Worm (Caenorhabditis elegans): ENCODE data around the gene lpd-7.

lpd-7 gene

DNA sequence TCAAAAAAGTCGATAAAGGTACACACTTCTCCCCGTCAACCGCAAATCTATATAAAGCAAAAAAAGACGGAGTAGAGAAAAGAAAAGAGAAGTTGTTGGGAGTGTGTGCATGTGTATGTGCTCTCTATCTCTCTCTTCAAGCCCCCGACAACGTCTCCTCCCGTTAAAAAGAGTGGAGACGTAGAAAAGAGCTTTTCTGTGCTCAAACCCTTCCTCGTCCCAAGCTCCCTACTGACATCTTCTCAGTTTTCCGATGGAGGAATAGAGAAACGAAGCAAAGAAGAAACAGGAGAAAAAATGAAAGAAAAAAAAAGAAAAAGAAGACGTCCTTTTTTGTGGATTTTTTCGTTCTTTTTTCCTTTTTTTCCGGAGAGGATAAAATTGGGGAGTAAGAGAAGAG, 7.4 kb downstream of the lpd-7 start:
- TF ChIP-seq F10B5.3 (tag; optimal IDR thresholded peaks at IDR 0.05), result no peak
- TF ChIP-seq lsy-2 (tag; optimal IDR thresholded peaks at IDR 0.05), result peak; percentile 26 to 66
- TF ChIP-seq aha-1 (tag), result peak; percentile 97
- TF ChIP-seq hlh-30 (tag; optimal IDR thresholded peaks at IDR 0.05; ENCODE audit: insufficient read depth), result peak; percentile 8
- TF ChIP-seq T20F7.1 (GFP tag; optimal IDR thresholded peaks at IDR 0.05), result no peak
- no peak for TF ChIP-seq dmd-6 (GFP tag; IDR thresholded peaks at IDR 0.05)
- no peak for TF ChIP-seq gei-8 (GFP tag; optimal IDR thresholded peaks at IDR 0.05)
- TF ChIP-seq mdt-29 (GFP tag; IDR thresholded peaks at IDR 0.05), result no peak
- TF ChIP-seq aly-2 (tag; optimal IDR thresholded peaks at IDR 0.05), result no peak
- TF ChIP-seq mdl-1 (tag; optimal IDR thresholded peaks at IDR 0.05), result peak in 1 of 2 experiments; percentile 3
- no peak for TF ChIP-seq spr-3 (GFP tag; optimal IDR thresholded peaks at IDR 0.05)
- no peak for TF ChIP-seq saeg-2 (GFP tag; IDR thresholded peaks at IDR 0.05)
- no peak for TF ChIP-seq egl-27 (tag; optimal IDR thresholded peaks at IDR 0.05)
- no peak for TF ChIP-seq F49E8.2 (tag; optimal IDR thresholded peaks at IDR 0.05; ENCODE audit: borderline replicate concordance)
- TF ChIP-seq duxl-1 (tag; optimal IDR thresholded peaks at IDR 0.05; ENCODE audit: poor library complexity), result no peak
- TF ChIP-seq dmd-9 (GFP tag; IDR thresholded peaks at IDR 0.05), result no peak
- TF ChIP-seq lir-3 (tag; optimal IDR thresholded peaks at IDR 0.05), result no peak
- TF ChIP-seq daf-12 (tag; optimal IDR thresholded peaks at IDR 0.05), result no peak
- no peak for TF ChIP-seq daf-16 (GFP tag; optimal IDR thresholded peaks at IDR 0.05)
- no peak for TF ChIP-seq daf-16 (tag; optimal IDR thresholded peaks at IDR 0.05)
- no peak for TF ChIP-seq tag-97 (GFP tag; IDR thresholded peaks at IDR 0.05)
- no peak for TF ChIP-seq lin-13 (GFP tag; optimal IDR thresholded peaks at IDR 0.05)
- TF ChIP-seq zfp-3 (GFP tag; conservative IDR thresholded peaks at IDR 0.05), result no peak
- no peak for TF ChIP-seq ceh-28 (tag; optimal IDR thresholded peaks at IDR 0.05)
- no peak for TF ChIP-seq nhr-102 (tag; optimal IDR thresholded peaks at IDR 0.05)
- no peak for TF ChIP-seq attf-4 (tag; optimal IDR thresholded peaks at IDR 0.05)
- TF ChIP-seq daf-19 (GFP tag; conservative IDR thresholded peaks at IDR 0.05), result no peak
- no peak for TF ChIP-seq nhr-6 (tag; optimal IDR thresholded peaks at IDR 0.05)
- peak; percentile 62 for TF ChIP-seq mep-1 (tag; optimal IDR thresholded peaks at IDR 0.05)
- no peak for TF ChIP-seq jun-1 (tag; optimal IDR thresholded peaks at IDR 0.05)
- TF ChIP-seq snpc-1.2 (GFP tag; IDR thresholded peaks at IDR 0.05), result no peak
- no peak for TF ChIP-seq lin-15B (tag; optimal IDR thresholded peaks at IDR 0.05)
- no peak for TF ChIP-seq unc-130 (GFP tag; optimal IDR thresholded peaks at IDR 0.05)
- no peak for TF ChIP-seq ceh-82 (tag; optimal IDR thresholded peaks at IDR 0.05)
- no peak for TF ChIP-seq nhr-76 (tag; optimal IDR thresholded peaks at IDR 0.05)
- TF ChIP-seq nhr-42 (GFP tag; IDR thresholded peaks at IDR 0.05), result no peak
- TF ChIP-seq D1046.2 (GFP tag; IDR thresholded peaks at IDR 0.05), result no peak
- TF ChIP-seq madf-5 (GFP tag; IDR thresholded peaks at IDR 0.05), result no peak
- no peak for TF ChIP-seq hif-1 (tag; optimal IDR thresholded peaks at IDR 0.05)
- TF ChIP-seq ama-1 (optimal IDR thresholded peaks at IDR 0.05), result no peak
- TF ChIP-seq nhr-111 (GFP tag; optimal IDR thresholded peaks at IDR 0.05), result no peak
- no peak for TF ChIP-seq mxl-3 (GFP tag; optimal IDR thresholded peaks at IDR 0.05)
- no peak for TF ChIP-seq nhr-237 (tag; optimal IDR thresholded peaks at IDR 0.05)
- TF ChIP-seq ceh-44 (GFP tag; IDR thresholded peaks at IDR 0.05), result no peak
- TF ChIP-seq mes-2 (tag; optimal IDR thresholded peaks at IDR 0.05; ENCODE audit: poor library complexity, severe bottlenecking), result peak; percentile 3
- no peak for TF ChIP-seq pha-4 (GFP tag; IDR thresholded peaks at IDR 0.05)
- TF ChIP-seq pha-4 (tag; optimal IDR thresholded peaks at IDR 0.05), result no peak
- no peak for TF ChIP-seq ZK337.2 (GFP tag; IDR thresholded peaks at IDR 0.05)
- TF ChIP-seq nhr-25 (tag; optimal IDR thresholded peaks at IDR 0.05; ENCODE audit: borderline replicate concordance, insufficient read depth), result no peak
- no peak for TF ChIP-seq F44E2.7 (GFP tag; IDR thresholded peaks at IDR 0.05)
- TF ChIP-seq lim-7 (GFP tag; IDR thresholded peaks at IDR 0.05), result no peak
- no peak for TF ChIP-seq daf-8 (GFP tag; IDR thresholded peaks at IDR 0.05)
- TF ChIP-seq R02D3.7 (tag; optimal IDR thresholded peaks at IDR 0.05), result no peak
